Fruit fly (Drosophila melanogaster): ENCODE data around the gene side-II.

side-II gene

dm6 chr2L:15009703-15010102 is 37.6 kb upstream of the side-II start, which contains the start of the genes THG and Rnmt (continued):
- TF ChIP-seq zf30C (GFP tag; optimal IDR thresholded peaks at IDR 0.05) (no peak), CG12391 (tag; optimal IDR thresholded peaks at IDR 0.05) (peak; percentile 92), otp (GFP tag; IDR thresholded peaks at IDR 0.05) (peak; percentile 77), Chrac-16 (GFP tag; optimal IDR thresholded peaks at IDR 0.05) (peak; percentile 87), Max (GFP tag; optimal IDR thresholded peaks at IDR 0.05) (peak; percentile 79), eve (GFP tag; optimal IDR thresholded peaks at IDR 0.05) (no peak), Antp (GFP tag; optimal IDR thresholded peaks at IDR 0.05) (peak; percentile 55), CG10209 (GFP tag; optimal IDR thresholded peaks at IDR 0.05) (peak; percentile 70), CG13296 (GFP tag; optimal IDR thresholded peaks at IDR 0.05) (peak; percentile 68), CG7372 (GFP tag; IDR thresholded peaks at IDR 0.05) (peak; percentile 85), corto (GFP tag; optimal IDR thresholded peaks at IDR 0.05) (no peak), sd (tag; optimal IDR thresholded peaks at IDR 0.05) (peak; percentile 50), CG30403 (GFP tag; optimal IDR thresholded peaks at IDR 0.05) (peak; percentile 93), CG10543 (GFP tag; optimal IDR thresholded peaks at IDR 0.05) (peak; percentile 76), CG8359 (GFP tag; optimal IDR thresholded peaks at IDR 0.05; ENCODE audit: borderline replicate concordance) (peak; percentile 4), pzg (GFP tag; optimal IDR thresholded peaks at IDR 0.05) (peak; percentile 54), Six4 (GFP tag; optimal IDR thresholded peaks at IDR 0.05) (peak; percentile 71), HLH54F (GFP tag; optimal IDR thresholded peaks at IDR 0.05) (peak; percentile 66), MESR4 (GFP tag; optimal IDR thresholded peaks at IDR 0.05) (peak; percentile 58), Atf3 (GFP tag; optimal IDR thresholded peaks at IDR 0.05) (peak; percentile 46), CG1603 (tag; optimal IDR thresholded peaks at IDR 0.05) (peak; percentile 71), Dref (GFP tag; IDR thresholded peaks at IDR 0.05) (peak; percentile 82), slbo (GFP tag; IDR thresholded peaks at IDR 0.05) (peak; percentile 90), CrebB (tag; optimal IDR thresholded peaks at IDR 0.05) (peak; percentile 61), CG2199 (GFP tag; IDR thresholded peaks at IDR 0.05) (peak; percentile 56; the same call in 1 of the 3 replicates), HmgD (GFP tag; optimal IDR thresholded peaks at IDR 0.05) (no peak), nmo (GFP tag; optimal IDR thresholded peaks at IDR 0.05) (peak; percentile 85), CG4730 (GFP tag; IDR thresholded peaks at IDR 0.05) (peak; percentile 73), NFAT (GFP tag; IDR thresholded peaks at IDR 0.05) (peak; percentile 84), CG14441 (GFP tag; IDR thresholded peaks at IDR 0.05) (peak; percentile 86), CG11723 (GFP tag; optimal IDR thresholded peaks at IDR 0.05) (peak; percentile 67), CG7987 (GFP tag; optimal IDR thresholded peaks at IDR 0.05) (no peak), pnt (GFP tag; optimal IDR thresholded peaks at IDR 0.05) (peak; percentile 41), CG18011 (GFP tag; optimal IDR thresholded peaks at IDR 0.05) (peak; percentile 78), gcm (GFP tag; optimal IDR thresholded peaks at IDR 0.05) (peak; percentile 76), CG8478 (optimal IDR thresholded peaks at IDR 0.05) (no peak), btn (GFP tag; optimal IDR thresholded peaks at IDR 0.05) (no peak), tgo (GFP tag; IDR thresholded peaks at IDR 0.05) (peak; percentile 85), CG32767 (GFP tag; IDR thresholded peaks at IDR 0.05) (peak; percentile 65; the same call in 1 of the 2 replicates), Xrp1 (GFP tag; IDR thresholded peaks at IDR 0.05) (peak; percentile 89), fd3F (GFP tag; optimal IDR thresholded peaks at IDR 0.05) (peak; percentile 81), row (GFP tag; IDR thresholded peaks at IDR 0.05) (peak; percentile 94), pita (GFP tag; optimal IDR thresholded peaks at IDR 0.05) (no peak), CG17385 (GFP tag; optimal IDR thresholded peaks at IDR 0.05) (peak; percentile 77), Deaf1 (tag; optimal IDR thresholded peaks at IDR 0.05) (peak; percentile 56), CG13287 (GFP tag; IDR thresholded peaks at IDR 0.05; ENCODE audit: partially characterized antibody) (peak; percentile 95), al (GFP tag; IDR thresholded peaks at IDR 0.05) (peak; percentile 71), CHES-1-like (GFP tag; optimal IDR thresholded peaks at IDR 0.05) (peak; percentile 59), CG5180 (GFP tag; optimal IDR thresholded peaks at IDR 0.05) (no peak), CG12219 (GFP tag; optimal IDR thresholded peaks at IDR 0.05) (peak; percentile 37), NC2α (GFP tag; optimal IDR thresholded peaks at IDR 0.05) (no peak)

Data from whole organism, embryonic.